Fruit fly (Drosophila melanogaster) whole organism, embryonic: Measurements from ENCODE around the gene alpha-Est7.

Source experiments
- Asciz ChIP-seq: fragments of 200-800 bp; sonication (Bioruptor generic); optimal IDR thresholded peaks from 2 replicates; lab custom pipeline; 2017; ENCODE audit warnings: missing biosample characterization, mild to moderate bottlenecking, missing genetic modification characterization, missing genetic modification reagents
- Atf6 ChIP-seq: fragments of 200-800 bp; sonication (Bioruptor generic); IDR thresholded peaks from 2 replicates; pipeline ENCODE4 v1.3.6; 2022; ENCODE audit warnings: missing biosample characterization, missing genetic modification characterization
- CG10209 ChIP-seq: fragments of 200-800 bp; sonication (Bioruptor generic); optimal IDR thresholded peaks from 3 replicates; lab custom pipeline; 2017; ENCODE audit warnings: missing biosample characterization, mild to moderate bottlenecking, missing genetic modification characterization, missing genetic modification reagents
- CG10959 ChIP-seq: fragments of 200-800 bp; sonication (Bioruptor generic); IDR thresholded peaks from 2 replicates; pipeline ENCODE4 v1.3.6; 2022; ENCODE audit warnings: missing biosample characterization, missing genetic modification characterization
- CG11696 ChIP-seq: fragments of 200-800 bp; sonication (Bioruptor generic); IDR thresholded peaks from 2 replicates; pipeline ENCODE4 v1.3.6; 2022; ENCODE audit warnings: missing biosample characterization, missing genetic modification characterization
- CG13123 ChIP-seq: fragments of 200-800 bp; sonication (Bioruptor generic); optimal IDR thresholded peaks from 2 replicates; lab custom pipeline; 2016; ENCODE audit warnings: missing biosample characterization, missing genetic modification characterization
- CG13624 ChIP-seq: fragments of 200-800 bp; sonication (Bioruptor generic); optimal IDR thresholded peaks from 2 replicates; lab custom pipeline; 2016; ENCODE audit warnings: missing biosample characterization, missing genetic modification characterization
- CG14965 ChIP-seq: fragments of 200-800 bp; sonication (Bioruptor generic); optimal IDR thresholded peaks from 2 replicates; lab custom pipeline; 2016; ENCODE audit warnings: missing biosample characterization, missing genetic modification characterization, borderline replicate concordance
- CG15269 ChIP-seq: fragments of 200-800 bp; sonication (Bioruptor generic); optimal IDR thresholded peaks from 2 replicates; lab custom pipeline; 2018; ENCODE audit warnings: missing biosample characterization, mild to moderate bottlenecking, missing genetic modification characterization, moderate library complexity
- CG18764 ChIP-seq: fragments of 200-800 bp; sonication (Bioruptor generic); optimal IDR thresholded peaks from 3 replicates; lab custom pipeline; 2016; ENCODE audit warnings: missing biosample characterization, missing genetic modification characterization
- CG31388 ChIP-seq: fragments of 200-800 bp; sonication (Bioruptor generic); optimal IDR thresholded peaks from 2 replicates; lab custom pipeline; 2016; ENCODE audit warnings: missing biosample characterization, missing genetic modification characterization
- CG3847 ChIP-seq: fragments of 200-800 bp; sonication (Bioruptor generic); IDR thresholded peaks from 2 replicates; pipeline ENCODE4 v1.3.6; 2022; ENCODE audit warnings: missing biosample characterization, missing genetic modification characterization
- CG42726 ChIP-seq: fragments of 200-800 bp; sonication (Bioruptor generic); IDR thresholded peaks from 2 replicates; pipeline ENCODE4 v1.3.6; 2022; ENCODE audit warnings: missing biosample characterization, missing genetic modification characterization; ENCODE audit not compliant: partially characterized antibody
- CG4404 ChIP-seq: fragments of 200-800 bp; sonication (Bioruptor generic); IDR thresholded peaks from 2 replicates; pipeline ENCODE4 v1.3.6; 2022; ENCODE audit warnings: missing biosample characterization, missing genetic modification characterization
- CG6854 ChIP-seq: fragments of 200-800 bp; sonication (Bioruptor generic); optimal IDR thresholded peaks from 3 replicates; lab custom pipeline; 2017; ENCODE audit warnings: missing biosample characterization, mild to moderate bottlenecking, missing genetic modification characterization
- CG9727 ChIP-seq: fragments of 200-800 bp; sonication (Bioruptor generic); optimal IDR thresholded peaks from 3 replicates; lab custom pipeline; 2017; ENCODE audit warnings: missing biosample characterization, mild to moderate bottlenecking, missing genetic modification characterization
- CHES-1-like ChIP-seq: fragments of 200-800 bp; sonication (Bioruptor generic); optimal IDR thresholded peaks from 2 replicates; lab custom pipeline; 2016; ENCODE audit warnings: missing biosample characterization, missing genetic modification characterization
- D19B ChIP-seq: fragments of 200-800 bp; sonication (Bioruptor generic); optimal IDR thresholded peaks from 2 replicates; lab custom pipeline; 2017; ENCODE audit warnings: missing biosample characterization, mild to moderate bottlenecking, missing genetic modification characterization
- Eip74EF ChIP-seq, 2 experiments: fragments of 200-800 bp in 1 of 2; fragments of >200 bp in 1 of 2; sonication (Bioruptor generic) in 1 of 2; optimal IDR thresholded peaks; 2 replicates each; lab custom pipeline; 2017 to 2019; ENCODE audit warnings: missing biosample characterization in 2 of 2, missing genetic modification characterization in 2 of 2, mild to moderate bottlenecking in 1 of 2, moderate library complexity in 1 of 2
- Ets97D ChIP-seq: fragments of 200-800 bp; sonication (Bioruptor generic); optimal IDR thresholded peaks from 3 replicates; lab custom pipeline; 2016; ENCODE audit warnings: missing biosample characterization, missing genetic modification characterization
- Hr78 ChIP-seq, 2 experiments: fragments of 200-800 bp in 1 of 2; fragments of >200 bp in 1 of 2; sonication (Bioruptor generic) in 1 of 2; optimal IDR thresholded peaks; 2 replicates each; lab custom pipeline; 2017 to 2019; ENCODE audit warnings: missing biosample characterization in 2 of 2, missing genetic modification characterization in 2 of 2, mild to moderate bottlenecking in 1 of 2, moderate library complexity in 1 of 2
- MESR4 ChIP-seq: fragments of 200-800 bp; sonication (Bioruptor generic); optimal IDR thresholded peaks from 2 replicates; lab custom pipeline; 2018; ENCODE audit warnings: missing biosample characterization, mild to moderate bottlenecking, missing genetic modification characterization, moderate library complexity
- Myb ChIP-seq: fragments of 200-800 bp; sonication (Bioruptor generic); optimal IDR thresholded peaks from 2 replicates; lab custom pipeline; 2016; ENCODE audit warnings: missing biosample characterization, missing genetic modification characterization
- Nf-YC ChIP-seq: fragments of 200-800 bp; optimal IDR thresholded peaks from 3 replicates; lab custom pipeline; 2019; ENCODE audit warnings: missing biosample characterization, mild to moderate bottlenecking, missing genetic modification characterization, moderate library complexity
- NfI ChIP-seq: fragments of 200-800 bp; sonication (Bioruptor generic); optimal IDR thresholded peaks from 3 replicates; lab custom pipeline; 2018; ENCODE audit warnings: missing biosample characterization, mild to moderate bottlenecking, missing genetic modification characterization, moderate library complexity
- Ptx1 ChIP-seq: fragments of 200-800 bp; sonication (Bioruptor generic); IDR thresholded peaks from 2 replicates; pipeline ENCODE4 v1.3.6; 2022; ENCODE audit warnings: missing biosample characterization, missing genetic modification characterization
- Sin3A ChIP-seq: fragments of >200 bp; optimal IDR thresholded peaks from 2 replicates; lab custom pipeline; 2018
- bab2 ChIP-seq: fragments of 200-800 bp; sonication (Bioruptor generic); optimal IDR thresholded peaks from 2 replicates; lab custom pipeline; 2016; ENCODE audit warnings: missing biosample characterization, missing genetic modification characterization
- cas ChIP-seq: fragments of 200-800 bp; sonication (Bioruptor generic); IDR thresholded peaks from 2 replicates; pipeline ENCODE4 v1.3.6; 2022; ENCODE audit warnings: missing biosample characterization, missing genetic modification characterization
- chif ChIP-seq, 2 experiments: fragments of 200-800 bp; sonication (Bioruptor generic); optimal IDR thresholded peaks; 3 replicates each; lab custom pipeline; 2016; ENCODE audit warnings: missing biosample characterization in 2 of 2, missing genetic modification characterization in 2 of 2
- chm ChIP-seq: fragments of 200-800 bp; sonication (Bioruptor generic); IDR thresholded peaks from 2 replicates; pipeline ENCODE4 v1.3.6; 2022; ENCODE audit warnings: missing biosample characterization, missing genetic modification characterization
- corto ChIP-seq: fragments of 200-800 bp; sonication (Bioruptor generic); optimal IDR thresholded peaks from 2 replicates; lab custom pipeline; 2016; ENCODE audit warnings: missing biosample characterization, mild to moderate bottlenecking, missing genetic modification characterization, moderate library complexity
- crc ChIP-seq: fragments of 200-800 bp; sonication (Bioruptor generic); optimal IDR thresholded peaks from 2 replicates; lab custom pipeline; 2016; ENCODE audit warnings: missing biosample characterization, missing genetic modification characterization
- cwo ChIP-seq: fragments of 200-800 bp; sonication (Bioruptor generic); optimal IDR thresholded peaks from 3 replicates; lab custom pipeline; 2017; ENCODE audit warnings: missing biosample characterization, missing genetic modification characterization, mild to moderate bottlenecking, moderate library complexity, missing genetic modification reagents
- dati ChIP-seq: fragments of 200-800 bp; sonication (Bioruptor generic); IDR thresholded peaks from 2 replicates; pipeline ENCODE4 v1.3.6; 2022; ENCODE audit warnings: missing biosample characterization, missing genetic modification characterization
- dysf ChIP-seq: fragments of 200-800 bp; sonication (Bioruptor generic); IDR thresholded peaks from 3 replicates; pipeline ENCODE4 v1.3.6; 2022; ENCODE audit warnings: missing biosample characterization, missing genetic modification characterization
- en ChIP-seq: fragments of 200-800 bp; sonication (Bioruptor generic); optimal IDR thresholded peaks from 2 replicates; lab custom pipeline; 2016; ENCODE audit warnings: missing biosample characterization, missing genetic modification characterization
- fd64A ChIP-seq: fragments of 200-800 bp; sonication (Bioruptor generic); optimal IDR thresholded peaks from 3 replicates; lab custom pipeline; 2018; ENCODE audit warnings: missing biosample characterization, mild to moderate bottlenecking, missing genetic modification characterization
- fd96Cb ChIP-seq: fragments of 200-800 bp; sonication (Bioruptor generic); optimal IDR thresholded peaks from 2 replicates; lab custom pipeline; 2018; ENCODE audit warnings: missing biosample characterization, mild to moderate bottlenecking, missing genetic modification characterization, moderate library complexity
- gsb-n ChIP-seq: fragments of 200-800 bp; sonication (Bioruptor generic); optimal IDR thresholded peaks from 3 replicates; lab custom pipeline; 2018; ENCODE audit warnings: missing biosample characterization, mild to moderate bottlenecking, missing genetic modification characterization
- hth ChIP-seq: fragments of >200 bp; optimal IDR thresholded peaks from 2 replicates; lab custom pipeline; 2017; ENCODE audit warnings: inconsistent platforms
- insv ChIP-seq, 2 experiments: fragments of 200-800 bp; sonication (Bioruptor generic); optimal IDR thresholded peaks; 3 replicates each; lab custom pipeline; 2016 to 2018; ENCODE audit warnings: missing biosample characterization in 2 of 2, missing genetic modification characterization in 2 of 2
- luna ChIP-seq: fragments of 200-800 bp; sonication (Bioruptor generic); optimal IDR thresholded peaks from 2 replicates; lab custom pipeline; 2016; ENCODE audit warnings: missing biosample characterization, missing genetic modification characterization
- pb ChIP-seq: fragments of 200-800 bp; sonication (Bioruptor generic); optimal IDR thresholded peaks from 3 replicates; lab custom pipeline; 2016; ENCODE audit warnings: missing biosample characterization, missing genetic modification characterization
- pum ChIP-seq: fragments of 200-800 bp; sonication (Bioruptor generic); optimal IDR thresholded peaks from 2 replicates; lab custom pipeline; 2016; ENCODE audit warnings: missing biosample characterization, missing genetic modification characterization
- sc ChIP-seq, 3 experiments: fragments of >200 bp in 2 of 3; fragments of 200-800 bp in 1 of 3; sonication (Bioruptor generic) in 1 of 3; optimal IDR thresholded peaks; 2 replicates in 2 of 3; 3 replicates in 1 of 3; lab custom pipeline; 2017; ENCODE audit warnings: mild to moderate bottlenecking in 1 of 3, missing biosample characterization in 1 of 3, missing genetic modification characterization in 1 of 3, missing genetic modification reagents in 1 of 3
- shn ChIP-seq: fragments of 200-800 bp; sonication (Bioruptor generic); optimal IDR thresholded peaks from 3 replicates; lab custom pipeline; 2016; ENCODE audit warnings: missing biosample characterization, missing genetic modification characterization
- sug ChIP-seq: fragments of 200-800 bp; optimal IDR thresholded peaks from 2 replicates; lab custom pipeline; 2019; ENCODE audit warnings: missing biosample characterization, mild to moderate bottlenecking, missing genetic modification characterization, moderate library complexity
- trh ChIP-seq: fragments of 200-800 bp; sonication (Bioruptor generic); optimal IDR thresholded peaks from 2 replicates; lab custom pipeline; 2016; ENCODE audit warnings: missing biosample characterization, missing genetic modification characterization
- tup ChIP-seq: fragments of 200-800 bp; sonication (Bioruptor generic); optimal IDR thresholded peaks from 2 replicates; lab custom pipeline; 2016; ENCODE audit warnings: missing biosample characterization, mild to moderate bottlenecking, missing genetic modification characterization, moderate library complexity

alpha-Est7 gene

DNA sequence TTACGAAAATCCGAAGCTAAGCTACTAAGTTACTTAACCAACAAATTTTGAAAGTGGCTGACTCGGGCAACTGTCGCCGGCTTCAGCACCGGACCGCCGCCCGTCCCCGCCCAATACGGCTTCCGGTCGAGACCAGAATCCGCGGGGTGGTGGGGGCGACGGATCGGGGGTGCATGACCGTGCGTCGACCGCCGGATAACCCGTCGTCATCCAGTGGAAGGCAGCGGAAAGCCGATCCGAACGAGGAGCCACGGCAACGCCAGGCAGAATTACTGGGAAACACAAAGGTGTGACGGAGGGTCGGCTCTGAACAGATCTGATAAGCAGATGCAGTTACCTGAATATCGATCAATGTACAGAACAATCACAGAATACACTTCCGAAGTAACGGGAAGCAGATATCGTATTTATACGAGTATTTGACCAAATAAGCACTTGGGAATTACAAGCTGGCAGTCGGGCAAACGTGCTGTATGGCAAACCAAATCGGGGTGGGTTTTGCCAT, 48.9 kb downstream of the alpha-Est7 start (continued):
- TF ChIP-seq tup (GFP tag; lab: Kevin White, UChicago) (no peak), Nf-YC (tag; lab: Kevin White, UChicago) (peak; percentile 65), CG13123 (GFP tag; lab: Kevin White, UChicago) (no peak), CG10209 (peak; percentile 55), sug (tag; lab: Kevin White, UChicago) (peak; percentile 95), fd64A (GFP tag; lab: Kevin White, UChicago) (peak; percentile 87), CG3847 (GFP tag; lab: Robert Waterston, UW) (peak; percentile 58; the same call in 1 of the 2 replicates), dysf (GFP tag; lab: Robert Waterston, UW) (peak; percentile 54; the same call in 2 of the 3 replicates), CG14965 (GFP tag; lab: Kevin White, UChicago) (no peak), pum (GFP tag; lab: Kevin White, UChicago) (peak; percentile 7), CG42726 (GFP tag; lab: Robert Waterston, UW) (peak; percentile 98), hth (lab: Kevin White, UChicago) (no peak), CG15269 (tag; lab: Kevin White, UChicago) (peak; percentile 70), dati (no peak), insv (GFP tag; optimal IDR thresholded peaks at IDR 0.05; lab: Kevin White, UChicago) (peak in 1 of 2 experiments; percentile 69), Ets97D (peak; percentile 71), Eip74EF (GFP tag; optimal IDR thresholded peaks at IDR 0.05; lab: Kevin White, UChicago) (peak in 1 of 2 experiments; percentile 86), trh (no peak), en (no peak), pb (GFP tag; lab: Kevin White, UChicago) (peak; percentile 68), CG11696 (GFP tag; lab: Robert Waterston, UW) (no peak), chm (GFP tag; lab: Robert Waterston, UW) (peak; percentile 91), gsb-n (tag; lab: Kevin White, UChicago) (peak; percentile 52), shn (GFP tag; lab: Kevin White, UChicago) (peak; percentile 44), Ptx1 (GFP tag; lab: Robert Waterston, UW) (peak; percentile 58), Myb (GFP tag; lab: Kevin White, UChicago) (no peak), fd96Cb (tag; lab: Kevin White, UChicago) (no peak), MESR4 (GFP tag; lab: Kevin White, UChicago) (peak; percentile 43), Hr78 (GFP tag; optimal IDR thresholded peaks at IDR 0.05; lab: Kevin White, UChicago) (peak in 1 of 2 experiments; percentile 88), Asciz (GFP tag; lab: Kevin White, UChicago) (peak; percentile 11), crc (peak; percentile 1), cwo (GFP tag; lab: Kevin White, UChicago) (peak; percentile 50), CG13624 (GFP tag; lab: Kevin White, UChicago) (peak; percentile 40), luna (GFP tag; lab: Kevin White, UChicago) (no peak)
- TF ChIP-seq, all 482 proteins: peak for 348

DNA sequence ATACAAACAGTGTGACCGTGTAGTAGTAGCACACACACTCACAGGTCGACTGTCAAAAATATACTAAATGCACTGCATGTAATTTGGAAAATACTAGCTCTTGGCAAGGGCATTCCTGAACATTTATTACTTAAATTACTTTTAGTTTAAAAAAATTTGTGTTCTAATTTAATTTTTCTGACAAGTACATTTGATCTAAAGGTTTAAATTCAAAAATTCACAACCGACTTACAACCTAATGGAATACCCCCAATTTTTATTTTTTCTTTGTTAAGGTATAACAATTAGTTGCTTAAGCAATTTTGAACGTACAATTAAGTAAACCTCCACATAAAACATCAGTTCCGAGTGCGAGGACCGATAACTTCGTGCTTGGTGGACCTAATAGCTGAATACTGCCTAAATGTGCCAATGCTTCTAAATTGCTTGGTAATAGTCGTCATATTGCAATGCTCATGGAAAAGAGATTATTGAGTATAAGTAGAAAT, 49.7 kb downstream of the alpha-Est7 start, which contains the start of gene CG1142:
TSS of gene CG1142 (minus strand) at position 15 of the 488 bp plus-strand sequence.
- peak; percentile 99 for TF ChIP-seq CG9727 (GFP tag; lab: Kevin White, UChicago)
- TF ChIP-seq bab2 (GFP tag; lab: Kevin White, UChicago), result peak; percentile 97
- peak; percentile 96 for TF ChIP-seq cas
- TF ChIP-seq CG31388 (GFP tag; lab: Kevin White, UChicago), result peak; percentile 96
- peak; percentile 98 for TF ChIP-seq CG10959 (GFP tag; lab: Robert Waterston, UW)
- peak; percentile 97 for TF ChIP-seq CG6854 (GFP tag; lab: Kevin White, UChicago)
- peak; percentile 94 for TF ChIP-seq D19B (GFP tag; lab: Kevin White, UChicago)
- peak; percentile 96 for TF ChIP-seq CG4404 (GFP tag; lab: Robert Waterston, UW)
- TF ChIP-seq NfI (GFP tag; lab: Kevin White, UChicago), result peak; percentile 98
- peak; percentile 98 for TF ChIP-seq CG18764 (GFP tag; lab: Kevin White, UChicago)
- no peak for TF ChIP-seq Sin3A
- TF ChIP-seq sc (optimal IDR thresholded peaks at IDR 0.05; lab: Kevin White, UChicago), result no peak
- TF ChIP-seq sc (GFP tag; optimal IDR thresholded peaks at IDR 0.05; lab: Kevin White, UChicago), result peak; percentile 97
- TF ChIP-seq CHES-1-like, result peak; percentile 96
- TF ChIP-seq corto (GFP tag; lab: Kevin White, UChicago), result peak; percentile 58
- peak; percentile 96 to 98 for TF ChIP-seq chif (GFP tag; optimal IDR thresholded peaks at IDR 0.05; lab: Kevin White, UChicago)
- TF ChIP-seq Atf6, result peak; percentile 98
